Worm (Caenorhabditis elegans) whole organism, L1 larva: ENCODE measurements around the gene Y43E12A.2.

Experiments
- fkh-10 ChIP-seq: sonication (generic microtip); optimal IDR thresholded peaks from 2 replicates; lab custom pipeline; 2017; ENCODE audit warnings: missing biosample characterization, missing genetic modification reagents, missing genetic modification characterization
- lin-35 ChIP-seq, 2 experiments: fragments of 150-350 bp; optimal IDR thresholded peaks; 2 replicates each; lab custom pipeline; 2014; ENCODE audit warnings: missing biosample characterization in 2 of 2, missing genetic modification characterization in 2 of 2, missing genetic modification reagents in 2 of 2
- nhr-12 ChIP-seq: sonication (generic microtip); optimal IDR thresholded peaks from 2 replicates; lab custom pipeline; 2017; ENCODE audit warnings: missing biosample characterization, missing genetic modification characterization

ce11 chrIV:11006383-11006782, 24.5 kb downstream of the Y43E12A.2 start:
- TF ChIP-seq fkh-10: no peak
- no peak for TF ChIP-seq lin-35 (GFP tag; optimal IDR thresholded peaks at IDR 0.05; lab: Kevin White, UChicago)
- TF ChIP-seq nhr-12 (tag; lab: Kevin White, UChicago): no peak
